Worm (Caenorhabditis elegans): ENCODE results near the gene rad-50.

ce11 chrV:12197748-12198147 lies 47.7 kb upstream of the rad-50 start:
- no peak for TF ChIP-seq tab-1 (GFP tag; IDR thresholded peaks at IDR 0.05)
- no peak for TF ChIP-seq ztf-29 (GFP tag; IDR thresholded peaks at IDR 0.05)
- no peak for TF ChIP-seq ref-1 (GFP tag; conservative IDR thresholded peaks at IDR 0.05)
- no peak for TF ChIP-seq flt-1 (GFP tag; IDR thresholded peaks at IDR 0.05)
- no peak for TF ChIP-seq ztf-23 (GFP tag; IDR thresholded peaks at IDR 0.05)
- TF ChIP-seq T22C8.4 (GFP tag; IDR thresholded peaks at IDR 0.05): no peak
